Worm (Caenorhabditis elegans) whole organism, L4 larva: ENCODE data around the gene arrd-8.
A peak's percentile ranks its signal among the peaks of the same experiment; 100 is the strongest.

ENCODE experiments used
- D1046.2 ChIP-seq: fragments of 200-800 bp; sonication (Bioruptor generic); IDR thresholded peaks from 2 replicates; pipeline ENCODE4 v1.3.6; 2022; ENCODE audit warnings: missing genetic modification characterization, missing compliant biosample characterization
- F49E8.2 ChIP-seq: sonication (generic microtip); optimal IDR thresholded peaks from 2 replicates; lab custom pipeline; 2016; ENCODE audit warnings: missing compliant biosample characterization, mild to moderate bottlenecking, missing genetic modification characterization, borderline replicate concordance
- Y5F2A.4 ChIP-seq: fragments of 200-800 bp; sonication (Bioruptor generic); optimal IDR thresholded peaks from 2 replicates; lab custom pipeline; 2018; ENCODE audit warnings: mild to moderate bottlenecking, missing genetic modification characterization, missing compliant biosample characterization
- ZK337.2 ChIP-seq: fragments of 200-800 bp; sonication (Bioruptor generic); IDR thresholded peaks from 2 replicates; pipeline ENCODE4 v1.3.6; 2022; ENCODE audit warnings: missing genetic modification reagents, missing genetic modification characterization, missing compliant biosample characterization
- aly-2 ChIP-seq: sonication (generic microtip); optimal IDR thresholded peaks from 2 replicates; lab custom pipeline; 2018; ENCODE audit warnings: missing biosample characterization, missing genetic modification characterization
- ama-1 ChIP-seq: fragments of 150-350 bp; optimal IDR thresholded peaks from 2 replicates; lab custom pipeline; 2014; ENCODE audit warnings: inconsistent platforms, mixed read lengths
- attf-4 ChIP-seq: sonication (generic microtip); optimal IDR thresholded peaks from 3 replicates; lab custom pipeline; 2017; ENCODE audit warnings: missing biosample characterization, missing genetic modification characterization
- daf-12 ChIP-seq: fragments of 150-350 bp; optimal IDR thresholded peaks from 2 replicates; lab custom pipeline; 2014; ENCODE audit warnings: missing biosample characterization, missing genetic modification reagents, missing genetic modification characterization
- daf-16 ChIP-seq, 3 experiments: sonication (generic microtip); optimal IDR thresholded peaks; 2 replicates each; lab custom pipeline; 2016 to 2017; ENCODE audit warnings: missing genetic modification characterization in 3 of 3, missing genetic modification reagents in 3 of 3, mild to moderate bottlenecking in 2 of 3, missing compliant biosample characterization in 2 of 3, missing biosample characterization in 1 of 3, moderate library complexity in 1 of 3
- daf-8 ChIP-seq: fragments of 200-800 bp; sonication (Bioruptor generic); IDR thresholded peaks from 2 replicates; pipeline ENCODE4 v1.3.6; 2022; ENCODE audit warnings: missing genetic modification characterization, missing compliant biosample characterization
- dmd-6 ChIP-seq: fragments of 200-800 bp; sonication (Bioruptor generic); IDR thresholded peaks from 2 replicates; pipeline ENCODE4 v1.3.6; 2022; ENCODE audit warnings: missing genetic modification reagents, missing genetic modification characterization, missing compliant biosample characterization
- dmd-9 ChIP-seq: fragments of 200-800 bp; sonication (Bioruptor generic); IDR thresholded peaks from 2 replicates; pipeline ENCODE4 v1.3.6; 2022; ENCODE audit warnings: missing genetic modification reagents, missing genetic modification characterization, missing compliant biosample characterization
- egl-43 ChIP-seq: fragments of 200-800 bp; sonication (Bioruptor generic); IDR thresholded peaks from 2 replicates; pipeline ENCODE4 v1.3.6; 2022; ENCODE audit warnings: missing genetic modification reagents, missing genetic modification characterization, missing compliant biosample characterization
- fkh-10 ChIP-seq: fragments of 150-350 bp; optimal IDR thresholded peaks from 2 replicates; lab custom pipeline; 2014; ENCODE audit warnings: missing biosample characterization, missing genetic modification reagents, missing genetic modification characterization
- fos-1 ChIP-seq: fragments of 150-350 bp; optimal IDR thresholded peaks from 2 replicates; lab custom pipeline; 2014; ENCODE audit warnings: missing biosample characterization, missing genetic modification characterization
- gei-8 ChIP-seq: fragments of 200-800 bp; sonication (Bioruptor generic); optimal IDR thresholded peaks from 2 replicates; lab custom pipeline; 2018; ENCODE audit warnings: mild to moderate bottlenecking, missing genetic modification characterization, missing compliant biosample characterization
- jun-1 ChIP-seq: fragments of 150-350 bp; optimal IDR thresholded peaks from 2 replicates; lab custom pipeline; 2014; ENCODE audit warnings: missing biosample characterization, missing genetic modification reagents, missing genetic modification characterization
- lim-7 ChIP-seq: fragments of 200-800 bp; sonication (Bioruptor generic); IDR thresholded peaks from 2 replicates; pipeline ENCODE4 v1.3.6; 2022; ENCODE audit warnings: missing genetic modification characterization, missing compliant biosample characterization
- lin-38 ChIP-seq: fragments of 200-800 bp; sonication (Bioruptor generic); IDR thresholded peaks from 2 replicates; pipeline ENCODE4 v1.3.6; 2022; ENCODE audit warnings: missing genetic modification reagents, missing genetic modification characterization, missing compliant biosample characterization
- lin-39 ChIP-seq: fragments of 150-350 bp; optimal IDR thresholded peaks from 2 replicates; lab custom pipeline; 2014; ENCODE audit warnings: missing biosample characterization, missing genetic modification reagents, missing genetic modification characterization
- lir-3 ChIP-seq: sonication (generic microtip); optimal IDR thresholded peaks from 2 replicates; lab custom pipeline; 2016; ENCODE audit warnings: mild to moderate bottlenecking, missing genetic modification characterization, missing compliant biosample characterization
- lsy-2 ChIP-seq, 2 experiments: fragments of 150-350 bp in 1 of 2; sonication (generic microtip) in 1 of 2; optimal IDR thresholded peaks; 2 replicates each; lab custom pipeline; 2014 to 2017; ENCODE audit warnings: missing biosample characterization in 2 of 2, missing genetic modification characterization in 2 of 2
- mdl-1 ChIP-seq, 2 experiments: fragments of 150-350 bp in 1 of 2; sonication (generic microtip) in 1 of 2; optimal IDR thresholded peaks; 2 replicates each; lab custom pipeline; 2014 to 2017; ENCODE audit warnings: missing biosample characterization in 2 of 2, missing genetic modification characterization in 2 of 2
- mdt-29 ChIP-seq: fragments of 200-800 bp; sonication (Bioruptor generic); IDR thresholded peaks from 2 replicates; pipeline ENCODE4 v1.3.6; 2022; ENCODE audit warnings: missing genetic modification reagents, missing genetic modification characterization, missing compliant biosample characterization
- mes-2 ChIP-seq: sonication (generic microtip); optimal IDR thresholded peaks from 2 replicates; lab custom pipeline; 2016; ENCODE audit warnings: missing genotype, mild to moderate bottlenecking, missing genetic modification characterization, missing compliant biosample characterization; ENCODE audit not compliant: poor library complexity, severe bottlenecking
- nhr-102 ChIP-seq: sonication (generic microtip); optimal IDR thresholded peaks from 2 replicates; lab custom pipeline; 2016; ENCODE audit warnings: mild to moderate bottlenecking, missing genetic modification characterization, moderate library complexity, missing compliant biosample characterization
- nhr-237 ChIP-seq: sonication (generic microtip); optimal IDR thresholded peaks from 2 replicates; lab custom pipeline; 2017; ENCODE audit warnings: missing biosample characterization, missing genetic modification characterization
- nhr-25 ChIP-seq: sonication (generic microtip); optimal IDR thresholded peaks from 2 replicates; lab custom pipeline; 2017; ENCODE audit warnings: missing genetic modification characterization, mild to moderate bottlenecking, missing compliant biosample characterization, antibody characterized with exemption, moderate library complexity, borderline replicate concordance; ENCODE audit not compliant: insufficient read depth
- nhr-28 ChIP-seq: fragments of 150-350 bp; optimal IDR thresholded peaks from 2 replicates; lab custom pipeline; 2014; ENCODE audit warnings: missing biosample characterization, missing genetic modification characterization
- nhr-76 ChIP-seq: fragments of 150-350 bp; optimal IDR thresholded peaks from 2 replicates; lab custom pipeline; 2014; ENCODE audit warnings: missing biosample characterization, missing genetic modification characterization
- php-3 ChIP-seq: fragments of 200-800 bp; sonication (Bioruptor generic); IDR thresholded peaks from 2 replicates; pipeline ENCODE4 v1.3.6; 2022; ENCODE audit warnings: missing genetic modification reagents, missing genetic modification characterization, missing compliant biosample characterization
- pqm-1 ChIP-seq: sonication (generic microtip); optimal IDR thresholded peaks from 2 replicates; lab custom pipeline; 2017; ENCODE audit warnings: missing biosample characterization, missing genetic modification characterization
- saeg-2 ChIP-seq: fragments of 200-800 bp; sonication (Bioruptor generic); IDR thresholded peaks from 2 replicates; pipeline ENCODE4 v1.3.6; 2022; ENCODE audit warnings: missing genetic modification reagents, missing genetic modification characterization, missing compliant biosample characterization
- sdz-12 ChIP-seq: fragments of 200-800 bp; sonication (Bioruptor generic); optimal IDR thresholded peaks from 2 replicates; lab custom pipeline; 2018; ENCODE audit warnings: mild to moderate bottlenecking, missing genetic modification characterization, missing compliant biosample characterization
- set-16 ChIP-seq: fragments of 200-800 bp; sonication (Bioruptor generic); IDR thresholded peaks from 2 replicates; pipeline ENCODE4 v1.3.6; 2022; ENCODE audit warnings: missing genetic modification reagents, missing genetic modification characterization, missing compliant biosample characterization
- skn-1 ChIP-seq: fragments of 150-350 bp; optimal IDR thresholded peaks from 2 replicates; lab custom pipeline; 2014; ENCODE audit warnings: missing biosample characterization, missing genetic modification characterization
- snpc-1.2 ChIP-seq: fragments of 200-800 bp; sonication (Bioruptor generic); IDR thresholded peaks from 2 replicates; pipeline ENCODE4 v1.3.6; 2022; ENCODE audit warnings: missing genetic modification reagents, missing genetic modification characterization, missing compliant biosample characterization
- unc-130 ChIP-seq: sonication (generic microtip); optimal IDR thresholded peaks from 2 replicates; lab custom pipeline; 2016; ENCODE audit warnings: missing genetic modification reagents, missing genetic modification characterization, missing compliant biosample characterization
- unc-39 ChIP-seq: sonication (generic microtip); optimal IDR thresholded peaks from 2 replicates; lab custom pipeline; 2017; ENCODE audit warnings: missing biosample characterization, missing genetic modification characterization
- unc-62 ChIP-seq, 3 experiments: fragments of 150-350 bp in 1 of 3; sonication (generic microtip); optimal IDR thresholded peaks in 2 of 3; peaks in 1 of 3; 1 replicate in 1 of 3; 2 replicates in 2 of 3; lab custom pipeline; 2014 to 2017; ENCODE audit warnings: missing biosample characterization in 3 of 3, missing genetic modification characterization in 3 of 3, missing genetic modification reagents in 3 of 3, missing genotype in 1 of 3
- zag-1 ChIP-seq: fragments of 150-350 bp; optimal IDR thresholded peaks from 2 replicates; lab custom pipeline; 2014; ENCODE audit warnings: missing biosample characterization, missing genetic modification characterization
- zfp-2 ChIP-seq: sonication (generic microtip); optimal IDR thresholded peaks from 2 replicates; lab custom pipeline; 2016; ENCODE audit warnings: mild to moderate bottlenecking, missing genetic modification characterization, missing compliant biosample characterization
- zfp-3 ChIP-seq: fragments of 200-800 bp; sonication (Bioruptor generic); conservative IDR thresholded peaks from 2 replicates; pipeline ENCODE4 v1.3.6; 2022; ENCODE audit warnings: missing genetic modification reagents, missing genetic modification characterization, missing compliant biosample characterization
- zip-11 ChIP-seq: fragments of 200-800 bp; sonication (Bioruptor generic); IDR thresholded peaks from 2 replicates; pipeline ENCODE4 v1.3.6; 2022; ENCODE audit warnings: missing genetic modification characterization, missing compliant biosample characterization
- ztf-11 ChIP-seq: fragments of 150-350 bp; optimal IDR thresholded peaks from 2 replicates; lab custom pipeline; 2014; ENCODE audit warnings: missing biosample characterization, missing genetic modification characterization
- ztf-7 ChIP-seq: fragments of 150-350 bp; optimal IDR thresholded peaks from 2 replicates; lab custom pipeline; 2014; ENCODE audit warnings: missing biosample characterization, missing genetic modification characterization

arrd-8 gene

ce11 chrII:12098716-12099115 lies 33.8 kb downstream of the arrd-8 start:
- no peak for TF ChIP-seq jun-1 (tag; lab: Kevin White, UChicago)
- no peak for TF ChIP-seq unc-39 (tag; lab: Kevin White, UChicago)
- no peak for TF ChIP-seq mdt-29 (GFP tag; lab: Robert Waterston, UW)
- no peak for TF ChIP-seq attf-4
- no peak for TF ChIP-seq zfp-2 (tag; lab: Kevin White, UChicago)
- TF ChIP-seq unc-62 (GFP tag; optimal IDR thresholded peaks at IDR 0.05 in 1 of 2; lab: Kevin White, UChicago), result peak in 1 of 2 experiments; percentile 73
- TF ChIP-seq unc-62 (tag; optimal IDR thresholded peaks at IDR 0.05; lab: Kevin White, UChicago), result no peak
- no peak for TF ChIP-seq daf-8
- TF ChIP-seq sdz-12, result peak; percentile 67
- no peak for TF ChIP-seq set-16 (GFP tag; lab: Robert Waterston, UW)
- TF ChIP-seq nhr-25 (tag; lab: Kevin White, UChicago), result no peak
- TF ChIP-seq ztf-11 (tag; lab: Kevin White, UChicago), result no peak
- no peak for TF ChIP-seq lsy-2 (tag; optimal IDR thresholded peaks at IDR 0.05; lab: Kevin White, UChicago)
- no peak for TF ChIP-seq D1046.2 (GFP tag; lab: Robert Waterston, UW)
- TF ChIP-seq lim-7 (GFP tag; lab: Robert Waterston, UW), result peak; percentile 60; the same call in 1 of the 2 replicates
- no peak for TF ChIP-seq lir-3 (tag; lab: Kevin White, UChicago)
- peak; percentile 17; the same call in 1 of the 2 replicates for TF ChIP-seq snpc-1.2 (GFP tag; lab: Robert Waterston, UW)
- TF ChIP-seq php-3 (GFP tag; lab: Robert Waterston, UW), result no peak
- no peak for TF ChIP-seq skn-1 (tag; lab: Kevin White, UChicago)
- TF ChIP-seq nhr-237, result no peak
- TF ChIP-seq Y5F2A.4 (GFP tag; lab: Kevin White, UChicago), result no peak
- no peak for TF ChIP-seq ama-1 (lab: Kevin White, UChicago)
- 0 out of 2 replicates have a peak, but pooled peaks have one; percentile 21 for TF ChIP-seq dmd-9
- TF ChIP-seq egl-43, result 0 out of 2 replicates have a peak, but pooled peaks have one; percentile 30
- no peak for TF ChIP-seq lin-38

ce11 chrII:12099889-12100288 lies 35.0 kb downstream of the arrd-8 start, which contains the start of gene Y17G7B.17:
Gene Y17G7B.17 (minus strand): TSS chrII:12099989.
- TF ChIP-seq nhr-25 (tag; lab: Kevin White, UChicago), result no peak
- no peak for TF ChIP-seq skn-1 (tag; lab: Kevin White, UChicago)
- peak; percentile 21 for TF ChIP-seq nhr-28 (tag; lab: Kevin White, UChicago)
- TF ChIP-seq pqm-1 (tag; lab: Kevin White, UChicago), result peak; percentile 4
- no peak for TF ChIP-seq ZK337.2 (GFP tag; lab: Robert Waterston, UW)
- TF ChIP-seq php-3 (GFP tag; lab: Robert Waterston, UW), result peak; percentile 35; the same call in 1 of the 2 replicates

- TF ChIP-seq daf-16 (GFP tag; optimal IDR thresholded peaks at IDR 0.05; lab: Kevin White, UChicago) (peak; percentile 78 to 97), daf-16 (tag; optimal IDR thresholded peaks at IDR 0.05; lab: Kevin White, UChicago) (peak; percentile 94), zip-11 (no peak), lin-38 (peak; percentile 85), mes-2 (tag; lab: Kevin White, UChicago) (no peak), php-3 (GFP tag; lab: Robert Waterston, UW) (peak; percentile 81), lin-39 (no peak), aly-2 (tag; lab: Kevin White, UChicago) (no peak), pqm-1 (tag; lab: Kevin White, UChicago) (no peak), zfp-3 (GFP tag; lab: Robert Waterston, UW) (peak; percentile 85), ztf-7 (peak; percentile 82), nhr-102 (tag; lab: Kevin White, UChicago) (peak; percentile 82), zag-1 (tag; lab: Kevin White, UChicago) (no peak), gei-8 (GFP tag; lab: Kevin White, UChicago) (no peak), saeg-2 (0 out of 2 replicates have a peak, but pooled peaks have one; percentile 39), dmd-6 (GFP tag; lab: Robert Waterston, UW) (peak; percentile 94), unc-130 (no peak), nhr-25 (tag; lab: Kevin White, UChicago) (peak; percentile 64), nhr-76 (tag; lab: Kevin White, UChicago) (peak; percentile 51), zfp-2 (tag; lab: Kevin White, UChicago) (peak; percentile 41), F49E8.2 (tag; lab: Kevin White, UChicago) (no peak), fos-1 (no peak), mdl-1 (tag; optimal IDR thresholded peaks at IDR 0.05; lab: Kevin White, UChicago) (peak; percentile 94 to 99), daf-12 (tag; lab: Kevin White, UChicago) (no peak), fkh-10 (GFP tag; lab: Kevin White, UChicago) (peak; percentile 17), sdz-12 (no peak)
These were observed 37.5 kb downstream of the arrd-8 start for ce11 chrII:12102365-12102764.
